Fruit fly (Drosophila melanogaster): Measurements from ENCODE around the gene glo.

The glo gene

DNA sequence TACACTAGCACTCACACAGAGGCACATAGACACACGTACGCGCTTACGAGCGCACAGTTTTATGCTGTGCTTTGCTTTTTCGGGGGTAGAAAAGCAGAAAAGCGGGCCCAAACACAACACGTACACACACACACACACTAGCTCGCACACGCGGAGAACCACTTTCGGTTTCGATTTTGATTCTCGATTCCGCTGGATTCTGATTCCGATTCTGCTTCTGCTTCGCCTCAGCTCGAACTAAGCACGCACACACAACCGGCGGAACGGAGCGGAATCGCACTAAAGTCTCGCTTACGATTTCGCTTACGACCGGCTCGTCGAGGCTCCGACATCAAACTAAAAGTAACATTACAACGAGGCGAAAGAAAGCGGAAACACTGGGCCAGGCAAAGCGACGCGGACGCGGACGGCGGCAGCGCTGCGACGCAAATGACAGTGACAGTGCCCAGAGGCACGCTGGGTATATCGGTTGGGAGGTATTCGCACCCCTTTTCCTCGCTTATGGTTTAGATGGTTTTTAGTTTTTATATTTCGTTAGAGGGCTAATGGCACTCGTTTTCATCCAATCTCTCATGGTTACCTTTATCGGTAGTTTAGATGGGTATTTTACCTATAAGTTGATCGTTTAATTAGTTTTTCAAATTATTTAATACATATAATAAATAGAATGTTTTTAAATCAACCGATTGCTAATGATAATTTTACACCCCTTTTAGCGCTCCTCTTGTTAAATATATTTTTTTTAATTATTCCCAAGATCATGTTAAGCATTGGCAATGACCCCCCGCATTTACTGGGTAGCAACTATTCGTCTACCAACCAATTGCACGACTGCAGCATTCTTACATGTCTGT is 41.0 kb downstream of the glo start (continued):
- no peak for TF ChIP-seq hth (optimal IDR thresholded peaks at IDR 0.05)
- TF ChIP-seq CG11723 (GFP tag; optimal IDR thresholded peaks at IDR 0.05): peak; percentile 65
- peak; percentile 38 for TF ChIP-seq btn (GFP tag; optimal IDR thresholded peaks at IDR 0.05)
- TF ChIP-seq dati (GFP tag; IDR thresholded peaks at IDR 0.05): 0 out of 2 replicates have a peak, but pooled peaks have one; percentile 29
- peak; percentile 58 for TF ChIP-seq CG33213 (GFP tag; optimal IDR thresholded peaks at IDR 0.05)
- no peak for TF ChIP-seq CG15479 (GFP tag; optimal IDR thresholded peaks at IDR 0.05)
- peak; percentile 83 for TF ChIP-seq CG31441 (GFP tag; IDR thresholded peaks at IDR 0.05)
- TF ChIP-seq pan (optimal IDR thresholded peaks at IDR 0.05): peak in 1 of 2 experiments; percentile 86
- peak in 1 of 2 experiments; percentile 84 for TF ChIP-seq pan (GFP tag; optimal IDR thresholded peaks at IDR 0.05 in 1 of 2, IDR thresholded peaks at IDR 0.05 in 1 of 2)
- TF ChIP-seq NFAT (GFP tag; IDR thresholded peaks at IDR 0.05): peak; percentile 25; the same call in 1 of the 2 replicates
- peak; percentile 10 for TF ChIP-seq bab2 (GFP tag; optimal IDR thresholded peaks at IDR 0.05)
- peak; percentile 83 for TF ChIP-seq CG12391 (tag; optimal IDR thresholded peaks at IDR 0.05)
- peak; percentile 54 for TF ChIP-seq CG4707 (GFP tag; optimal IDR thresholded peaks at IDR 0.05)
- TF ChIP-seq Elba2 (GFP tag; optimal IDR thresholded peaks at IDR 0.05): no peak
- TF ChIP-seq CG1647 (GFP tag; optimal IDR thresholded peaks at IDR 0.05): peak; percentile 5
- TF ChIP-seq z (GFP tag; IDR thresholded peaks at IDR 0.05): peak; percentile 55; the same call in 2 of the 3 replicates

dm6 chr3R:11777058-11777457 is 42.2 kb downstream of the glo start:
- TF ChIP-seq lbe (GFP tag; optimal IDR thresholded peaks at IDR 0.05): peak; percentile 13
- TF ChIP-seq Drgx (GFP tag; IDR thresholded peaks at IDR 0.05): peak; percentile 19; the same call in 1 of the 2 replicates
- peak; percentile 67 for TF ChIP-seq kah (GFP tag; optimal IDR thresholded peaks at IDR 0.05)
- peak; percentile 68; the same call in 1 of the 2 replicates for TF ChIP-seq CG32767 (GFP tag; IDR thresholded peaks at IDR 0.05)
- TF ChIP-seq CG3847 (GFP tag; IDR thresholded peaks at IDR 0.05): no peak
- TF ChIP-seq slbo (GFP tag; IDR thresholded peaks at IDR 0.05): 0 out of 2 replicates have a peak, but pooled peaks have one; percentile 19
- TF ChIP-seq CG30403 (GFP tag; optimal IDR thresholded peaks at IDR 0.05): peak; percentile 28
- 0 out of 2 replicates have a peak, but pooled peaks have one; percentile 6 for TF ChIP-seq Rfx (GFP tag; IDR thresholded peaks at IDR 0.05)
- TF ChIP-seq ash1 (GFP tag; optimal IDR thresholded peaks at IDR 0.05): peak; percentile 5
- TF ChIP-seq row (GFP tag; IDR thresholded peaks at IDR 0.05): peak; percentile 62
- TF ChIP-seq CG10979 (tag; optimal IDR thresholded peaks at IDR 0.05): peak; percentile 9
- TF ChIP-seq Dll (GFP tag; IDR thresholded peaks at IDR 0.05; ENCODE audit: partially characterized antibody): 0 out of 4 replicates have a peak, but pooled peaks have one; percentile 43
- TF ChIP-seq CG17359 (tag; optimal IDR thresholded peaks at IDR 0.05): peak; percentile 8
- TF ChIP-seq CG13894 (tag; optimal IDR thresholded peaks at IDR 0.05): peak; percentile 20
- TF ChIP-seq CG11504 (tag; optimal IDR thresholded peaks at IDR 0.05): peak; percentile 25
- no peak for TF ChIP-seq hkb (optimal IDR thresholded peaks at IDR 0.05)
- TF ChIP-seq hkb (GFP tag; IDR thresholded peaks at IDR 0.05): peak; percentile 30; the same call in 1 of the 2 replicates
- TF ChIP-seq shn (GFP tag; optimal IDR thresholded peaks at IDR 0.05): no peak
- TF ChIP-seq CG7987 (GFP tag; optimal IDR thresholded peaks at IDR 0.05): no peak
- peak; percentile 4 for TF ChIP-seq CG12071 (GFP tag; optimal IDR thresholded peaks at IDR 0.05)
- TF ChIP-seq Adf1 (GFP tag; IDR thresholded peaks at IDR 0.05): peak; percentile 92
- TF ChIP-seq seq (GFP tag; IDR thresholded peaks at IDR 0.05): no peak
- TF ChIP-seq CG2199 (GFP tag; IDR thresholded peaks at IDR 0.05): peak; percentile 65; the same call in 2 of the 3 replicates
- TF ChIP-seq cg (GFP tag; optimal IDR thresholded peaks at IDR 0.05): peak; percentile 63
- TF ChIP-seq crol (GFP tag; IDR thresholded peaks at IDR 0.05): peak; percentile 91
- no peak for TF ChIP-seq CG8290 (GFP tag; optimal IDR thresholded peaks at IDR 0.05)
- peak in 1 of 2 experiments; percentile 29 for TF ChIP-seq CG8290 (tag; optimal IDR thresholded peaks at IDR 0.05)
- TF ChIP-seq ken (GFP tag; IDR thresholded peaks at IDR 0.05): 0 out of 3 replicates have a peak, but pooled peaks have one; percentile 41
- TF ChIP-seq CG13287 (GFP tag; IDR thresholded peaks at IDR 0.05; ENCODE audit: partially characterized antibody): peak; percentile 6; the same call in 1 of the 2 replicates
- TF ChIP-seq abd-A (tag; optimal IDR thresholded peaks at IDR 0.05): peak; percentile 68
- peak; percentile 15 for TF ChIP-seq gcm (GFP tag; optimal IDR thresholded peaks at IDR 0.05)
- no peak for TF ChIP-seq CG4617 (GFP tag; optimal IDR thresholded peaks at IDR 0.05; ENCODE audit: borderline replicate concordance)
- TF ChIP-seq CG6254 (GFP tag; optimal IDR thresholded peaks at IDR 0.05): peak; percentile 47
